Fruit fly (Drosophila melanogaster) whole organism, embryonic: ENCODE results near the gene Gdh.

ENCODE experiments used
- bbx ChIP-seq: fragments of 200-800 bp; sonication (Bioruptor generic); IDR thresholded peaks from 2 replicates; pipeline ENCODE4 v1.3.6; 2022; ENCODE audit warnings: missing biosample characterization, missing genetic modification characterization; ENCODE audit not compliant: partially characterized antibody
- caup ChIP-seq: fragments of 200-800 bp; sonication (Bioruptor generic); optimal IDR thresholded peaks from 3 replicates; lab custom pipeline; 2017; ENCODE audit warnings: missing biosample characterization, mild to moderate bottlenecking, missing genetic modification characterization, moderate library complexity; ENCODE audit not compliant: severe bottlenecking
- dan ChIP-seq: fragments of 200-800 bp; sonication (Bioruptor generic); IDR thresholded peaks from 2 replicates; pipeline ENCODE4 v1.3.6; 2022; ENCODE audit warnings: missing biosample characterization, missing genetic modification characterization
- gt ChIP-seq: fragments of 200-800 bp; sonication (Bioruptor generic); IDR thresholded peaks from 2 replicates; pipeline ENCODE4 v1.3.6; 2022; ENCODE audit warnings: missing biosample characterization, missing genetic modification characterization
- nau ChIP-seq: fragments of 200-800 bp; sonication (Bioruptor generic); optimal IDR thresholded peaks from 3 replicates; lab custom pipeline; 2017; ENCODE audit warnings: missing biosample characterization, mild to moderate bottlenecking, missing genetic modification characterization, missing genetic modification reagents
- trh ChIP-seq: fragments of 200-800 bp; sonication (Bioruptor generic); optimal IDR thresholded peaks from 2 replicates; lab custom pipeline; 2016; ENCODE audit warnings: missing biosample characterization, missing genetic modification characterization

DNA sequence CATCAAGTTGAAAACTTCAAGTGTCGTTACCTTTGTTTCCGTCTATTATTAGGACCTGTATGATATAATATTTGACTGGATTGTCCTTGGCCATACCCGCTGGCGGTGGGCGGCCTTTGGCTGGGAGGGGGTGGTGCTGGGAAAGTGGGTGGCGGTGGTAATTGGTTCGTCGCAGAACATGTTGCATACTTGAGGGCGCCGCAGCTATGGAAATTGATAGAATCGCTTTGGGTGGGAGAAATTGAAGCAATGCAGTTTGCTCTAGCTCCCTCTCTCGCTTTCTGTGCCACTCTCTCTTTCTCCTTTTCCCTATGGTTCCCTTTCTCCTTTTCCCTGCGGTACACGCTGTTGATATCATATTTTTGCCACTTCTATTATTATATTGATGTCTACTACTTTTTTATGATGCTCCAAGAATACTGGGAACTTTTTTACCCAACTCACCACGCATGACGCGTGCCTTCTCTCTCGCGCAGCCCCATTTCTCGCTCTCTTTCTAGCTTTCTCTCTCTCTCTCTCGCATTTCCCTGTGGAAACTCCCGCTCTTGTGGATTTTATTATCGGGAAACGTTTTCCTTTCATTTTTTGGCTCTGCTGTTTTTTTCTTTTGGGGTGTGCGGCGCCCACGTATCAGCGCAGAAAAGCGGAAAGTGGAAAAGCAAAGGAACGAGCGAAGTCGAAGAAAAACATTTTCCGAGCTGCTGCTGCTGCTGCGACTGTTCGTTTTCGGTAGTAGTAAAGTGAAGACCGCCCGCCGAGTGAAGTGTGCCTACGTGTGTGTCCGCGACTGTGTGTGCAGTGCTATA is 22.2 kb upstream of the Gdh start:
- TF ChIP-seq trh (GFP tag; lab: Kevin White, UChicago) (no peak), caup (no peak), nau (no peak), bbx (GFP tag; lab: Robert Waterston, UW) (no peak), dan (GFP tag; lab: Robert Waterston, UW) (no peak), gt (GFP tag; lab: Robert Waterston, UW) (no peak)
